Fruit fly (Drosophila melanogaster) whole organism, pupa: ENCODE measurements around the gene CG15515.
"Not testable (repeated sequence)": the region's sequence is repeated elsewhere in the genome, so short reads cannot be mapped to it uniquely, and the experiment has no call there.

Source experiments
- CG10348 ChIP-seq: fragments of 200-800 bp; sonication (Bioruptor generic); IDR thresholded peaks from 2 replicates; pipeline ENCODE4 v1.3.6; 2022; ENCODE audit warnings: missing biosample characterization, missing genetic modification characterization
- CG12605 ChIP-seq: fragments of 200-800 bp; sonication (Bioruptor generic); IDR thresholded peaks from 2 replicates; pipeline ENCODE4 v1.3.6; 2022; ENCODE audit warnings: missing biosample characterization, missing genetic modification characterization
- CG13204 ChIP-seq: fragments of 200-800 bp; sonication (Bioruptor generic); optimal IDR thresholded peaks from 2 replicates; lab custom pipeline; 2018; ENCODE audit warnings: missing biosample characterization, mild to moderate bottlenecking, missing genetic modification characterization, moderate library complexity
- CG14655 ChIP-seq: fragments of 200-800 bp; sonication (Bioruptor generic); optimal IDR thresholded peaks from 3 replicates; lab custom pipeline; 2017; ENCODE audit warnings: mild to moderate bottlenecking, missing biosample characterization, missing genetic modification reagents, missing genetic modification characterization
- CG15710 ChIP-seq: fragments of 200-800 bp; sonication (Bioruptor generic); optimal IDR thresholded peaks from 2 replicates; lab custom pipeline; 2018; ENCODE audit warnings: missing biosample characterization, mild to moderate bottlenecking, missing genetic modification characterization, moderate library complexity
- CG17806 ChIP-seq: fragments of 200-800 bp; sonication (Bioruptor generic); optimal IDR thresholded peaks from 2 replicates; lab custom pipeline; 2018; ENCODE audit warnings: missing biosample characterization, mild to moderate bottlenecking, missing genetic modification characterization, moderate library complexity
- CG32121 ChIP-seq: fragments of 200-800 bp; sonication (Bioruptor generic); IDR thresholded peaks from 2 replicates; pipeline ENCODE4 v1.3.6; 2022; ENCODE audit warnings: missing biosample characterization, missing genetic modification characterization
- CG34367 ChIP-seq: fragments of 200-800 bp; sonication (Bioruptor generic); optimal IDR thresholded peaks from 2 replicates; lab custom pipeline; 2018; ENCODE audit warnings: missing biosample characterization, mild to moderate bottlenecking, missing genetic modification characterization
- CG4496 ChIP-seq: fragments of 200-800 bp; sonication (Bioruptor generic); IDR thresholded peaks from 3 replicates; pipeline ENCODE4 v1.3.6; 2022; ENCODE audit warnings: missing biosample characterization, missing genetic modification characterization
- CG8159 ChIP-seq: fragments of 200-800 bp; sonication (Bioruptor generic); optimal IDR thresholded peaks from 3 replicates; lab custom pipeline; 2018; ENCODE audit warnings: missing biosample characterization, mild to moderate bottlenecking, missing genetic modification characterization, moderate library complexity
- CG8301 ChIP-seq: fragments of 200-800 bp; sonication (Bioruptor generic); optimal IDR thresholded peaks from 2 replicates; lab custom pipeline; 2018; ENCODE audit warnings: missing biosample characterization, mild to moderate bottlenecking, missing genetic modification characterization
- CG9948 ChIP-seq: fragments of 200-800 bp; sonication (Bioruptor generic); optimal IDR thresholded peaks from 2 replicates; lab custom pipeline; 2018; ENCODE audit warnings: missing biosample characterization, mild to moderate bottlenecking, missing genetic modification characterization, moderate library complexity
- D1 ChIP-seq: fragments of 200-800 bp; sonication (Bioruptor generic); optimal IDR thresholded peaks from 2 replicates; lab custom pipeline; 2018; ENCODE audit warnings: missing biosample characterization, mild to moderate bottlenecking, missing genetic modification characterization, moderate library complexity
- EcR ChIP-seq: fragments of 200-800 bp; sonication (Bioruptor generic); optimal IDR thresholded peaks from 3 replicates; lab custom pipeline; 2019; ENCODE audit warnings: missing biosample characterization, missing genetic modification characterization, mild to moderate bottlenecking, moderate library complexity, missing genetic modification reagents
- Ets98B ChIP-seq: fragments of 200-800 bp; sonication (Bioruptor generic); IDR thresholded peaks from 2 replicates; pipeline ENCODE4 v1.3.6; 2022; ENCODE audit warnings: missing biosample characterization, missing genetic modification characterization
- Pif1A ChIP-seq: fragments of 200-800 bp; sonication (Bioruptor generic); optimal IDR thresholded peaks from 3 replicates; lab custom pipeline; 2016; ENCODE audit warnings: missing biosample characterization, missing genetic modification characterization
- Pif1B ChIP-seq: fragments of 200-800 bp; sonication (Bioruptor generic); optimal IDR thresholded peaks from 3 replicates; lab custom pipeline; 2016; ENCODE audit warnings: missing biosample characterization, missing genetic modification characterization
- Snoo ChIP-seq: fragments of 200-800 bp; sonication (Bioruptor generic); optimal IDR thresholded peaks from 3 replicates; lab custom pipeline; 2017; ENCODE audit warnings: missing biosample characterization, mild to moderate bottlenecking, missing genetic modification characterization, inconsistent platforms
- fd96Ca ChIP-seq: fragments of 200-800 bp; sonication (Bioruptor generic); IDR thresholded peaks from 3 replicates; pipeline ENCODE4 v1.3.6; 2022; ENCODE audit warnings: missing biosample characterization, missing genetic modification characterization
- gl ChIP-seq: fragments of 200-800 bp; sonication (Bioruptor generic); optimal IDR thresholded peaks from 2 replicates; lab custom pipeline; 2018; ENCODE audit warnings: missing biosample characterization, mild to moderate bottlenecking, missing genetic modification characterization
- rn ChIP-seq: fragments of 200-800 bp; sonication (Bioruptor generic); IDR thresholded peaks from 2 replicates; pipeline ENCODE4 v1.3.6; 2022; ENCODE audit warnings: missing biosample characterization, missing genetic modification characterization

The CG15515 gene

dm6 chr3R:29924515-29924914 is 19.3 kb downstream of the CG15515 start, which contains the start of gene Jon99Cii:
Jon99Cii (minus strand) TSS chr3R:29924615.
- not testable (repeated sequence) for TF ChIP-seq CG13204 (GFP tag; lab: Kevin White, UChicago); rn; Pif1B (GFP tag; lab: Kevin White, UChicago)

- TF ChIP-seq CG32121 (GFP tag; lab: Robert Waterston, UW) = no peak
- TF ChIP-seq CG8301 (tag; lab: Kevin White, UChicago) = no peak
- no peak for TF ChIP-seq Pif1B (GFP tag; lab: Kevin White, UChicago)
- TF ChIP-seq Pif1A = no peak
- TF ChIP-seq gl (tag; lab: Kevin White, UChicago) = no peak
- no peak for TF ChIP-seq CG17806 (tag; lab: Kevin White, UChicago)
- no peak for TF ChIP-seq CG4496
- no peak for TF ChIP-seq D1 (tag; lab: Kevin White, UChicago)
- TF ChIP-seq CG10348 (GFP tag; lab: Robert Waterston, UW) = no peak
- TF ChIP-seq CG14655 (GFP tag; lab: Kevin White, UChicago) = no peak
- no peak for TF ChIP-seq fd96Ca (GFP tag; lab: Robert Waterston, UW)
- no peak for TF ChIP-seq Ets98B (GFP tag; lab: Robert Waterston, UW)
- TF ChIP-seq Snoo (tag; lab: Kevin White, UChicago) = no peak
Measured at dm6 chr3R:29926089-29926488, 20.8 kb downstream of the CG15515 start, which contains the start of gene Jon99Ci. Jon99Ci (minus strand) TSS chr3R:29926189.

dm6 chr3R:29926955-29927354 is 21.7 kb downstream of the CG15515 start, which contains the start of gene CG15522:
CG15522 (plus strand) TSS chr3R:29927255.
- TF ChIP-seq CG8301 (tag; lab: Kevin White, UChicago) = no peak
- TF ChIP-seq CG15710 (tag; lab: Kevin White, UChicago) = no peak
- TF ChIP-seq Pif1A = no peak
- TF ChIP-seq fd96Ca (GFP tag; lab: Robert Waterston, UW) = no peak
- no peak for TF ChIP-seq CG8159 (tag; lab: Kevin White, UChicago)
- no peak for TF ChIP-seq CG4496
- TF ChIP-seq rn = no peak
- no peak for TF ChIP-seq EcR (GFP tag; lab: Kevin White, UChicago)
- TF ChIP-seq CG9948 (tag; lab: Kevin White, UChicago) = no peak

dm6 chr3R:29930286-29930685 is 25.0 kb downstream of the CG15515 start, which contains the start of gene alpha-Man-Ic:
alpha-Man-Ic (minus strand) TSS chr3R:29930386.
- TF ChIP-seq CG15710 (tag; lab: Kevin White, UChicago) = no peak
- no peak for TF ChIP-seq CG13204 (GFP tag; lab: Kevin White, UChicago)
- no peak for TF ChIP-seq CG12605
- TF ChIP-seq CG34367 (tag; lab: Kevin White, UChicago) = no peak

dm6 chr3R:29933007-29933464 is 27.8 kb downstream of the CG15515 start, which contains the start of the genes Cog7, CG42557 and CG42558:
Cog7 (minus strand) TSS chr3R:29933057.
CG42557 (plus strand) TSS chr3R:29933287.
CG42558 (plus strand) TSS chr3R:29933287.
- TF ChIP-seq CG13204 (GFP tag; lab: Kevin White, UChicago) (no peak), fd96Ca (GFP tag; lab: Robert Waterston, UW) (no peak), CG4496 (no peak), gl (tag; lab: Kevin White, UChicago) (no peak)
- TF ChIP-seq, all 21 proteins: peak for 0

- TF ChIP-seq fd96Ca (GFP tag; lab: Robert Waterston, UW) = peak; percentile 25; the same call in 1 of the 3 replicates
- no peak for TF ChIP-seq Ets98B (GFP tag; lab: Robert Waterston, UW)
Measured at dm6 chr3R:29935756-29936155, 30.5 kb downstream of the CG15515 start, which contains the start of the genes eIF2Balpha and Vps13B. eIF2Balpha (minus strand) TSS chr3R:29935888. Vps13B (plus strand) TSS chr3R:29935978.
